Fruit fly (Drosophila melanogaster) whole organism, embryonic: ENCODE measurements around the gene rols.

Experiments
- CG6765 ChIP-seq: fragments of 200-800 bp; sonication (Bioruptor generic); optimal IDR thresholded peaks from 3 replicates; lab custom pipeline; 2017; ENCODE audit warnings: missing biosample characterization, mild to moderate bottlenecking, missing genetic modification characterization
- CG7987 ChIP-seq: fragments of 200-800 bp; sonication (Bioruptor generic); optimal IDR thresholded peaks from 2 replicates; lab custom pipeline; 2018; ENCODE audit warnings: missing biosample characterization, mild to moderate bottlenecking, missing genetic modification characterization, moderate library complexity

- TF ChIP-seq CG7987 (GFP tag; lab: Kevin White, UChicago) (no peak), CG6765 (GFP tag; lab: Kevin White, UChicago) (no peak)
These were observed 10.3 kb upstream of the rols start for dm6 chr3L:12074952-12075351.
